Worm (Caenorhabditis elegans): ENCODE measurements around the gene vha-20.

DNA sequence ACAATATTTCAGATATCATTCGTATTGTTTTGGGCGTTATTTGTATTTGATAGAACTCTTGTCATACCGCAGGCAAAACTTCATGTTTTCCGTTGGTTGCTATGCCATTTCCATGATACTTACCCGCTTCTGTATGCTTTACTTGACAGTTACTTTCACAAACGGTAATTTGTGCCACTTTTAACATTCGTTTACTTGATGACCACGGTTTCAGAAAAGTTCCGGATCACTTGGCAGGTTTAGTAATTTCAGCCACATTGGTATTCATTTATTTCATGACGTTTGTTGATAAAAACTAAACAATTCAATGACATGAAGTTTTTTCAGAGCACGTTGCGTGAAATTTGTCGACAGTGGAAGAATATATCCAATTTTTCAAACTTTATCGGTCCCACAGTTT is 15.2 kb upstream of the vha-20 start:
- TF ChIP-seq tbx-2 (tag; optimal IDR thresholded peaks at IDR 0.05) (no peak), nhr-12 (tag; optimal IDR thresholded peaks at IDR 0.05) (no peak), elt-2 (tag; optimal IDR thresholded peaks at IDR 0.05) (no peak)

Data from whole organism, L3 larva.